Worm (Caenorhabditis elegans): ENCODE measurements around the gene nspc-4.

DNA sequence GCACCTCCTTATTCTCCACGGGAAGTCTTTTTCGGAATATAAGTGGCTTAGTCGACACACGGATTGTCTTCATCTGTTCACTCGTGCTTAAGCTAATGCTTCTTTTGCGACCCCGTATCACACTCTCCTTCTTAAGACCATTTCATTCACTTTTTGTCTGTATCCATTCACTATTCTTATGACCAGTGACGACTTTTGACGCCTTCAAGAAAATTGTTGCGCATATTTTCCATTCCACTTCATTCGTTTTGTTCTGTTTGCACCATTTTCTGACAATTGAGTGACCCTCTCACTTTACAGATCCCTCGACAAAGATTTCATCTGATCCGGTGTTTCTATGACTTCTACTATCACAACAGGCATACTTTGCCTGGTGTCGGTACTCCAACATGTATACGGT is 30.6 kb downstream of the nspc-4 start, which contains the start of gene H03E18.1:
- no peak for TF ChIP-seq ahr-1 (tag; optimal IDR thresholded peaks at IDR 0.05)
- no peak for TF ChIP-seq lin-11 (tag; optimal IDR thresholded peaks at IDR 0.05)
- TF ChIP-seq pha-4 (tag; optimal IDR thresholded peaks at IDR 0.05) = no peak
- TF ChIP-seq ceh-19 (GFP tag; optimal IDR thresholded peaks at IDR 0.05) = no peak
- no peak for TF ChIP-seq ama-1 (optimal IDR thresholded peaks at IDR 0.05)
- no peak for TF ChIP-seq tbx-2 (tag; optimal IDR thresholded peaks at IDR 0.05)

All from whole organism, late embryonic.